Worm (Caenorhabditis elegans): ENCODE data around the gene F53F8.5.

The F53F8.5 gene

DNA sequence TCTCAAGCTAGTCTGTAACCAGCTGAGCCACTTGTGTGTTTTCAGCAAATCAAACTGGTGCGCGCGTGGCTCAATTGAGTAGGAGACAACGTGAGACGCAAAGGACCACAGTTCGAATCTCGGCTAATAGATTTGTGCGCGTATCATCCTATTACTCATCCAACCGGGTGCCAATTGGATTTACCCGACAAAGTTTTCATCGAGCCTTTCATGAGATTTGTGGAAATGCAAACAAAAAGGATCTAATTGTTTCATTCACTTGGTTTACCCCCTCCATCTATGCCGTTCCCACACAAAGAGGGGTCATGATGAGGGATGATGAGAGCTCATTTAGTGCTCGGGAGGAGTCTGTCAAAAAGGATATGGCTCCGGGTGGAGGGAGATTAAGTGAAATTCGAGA lies 48.7 kb downstream of the F53F8.5 start:
- TF ChIP-seq tbx-11 (GFP tag; IDR thresholded peaks at IDR 0.05) = no peak
- no peak for TF ChIP-seq aly-1 (tag; optimal IDR thresholded peaks at IDR 0.05)
- no peak for TF ChIP-seq hmg-4 (GFP tag; optimal IDR thresholded peaks at IDR 0.05)
- no peak for TF ChIP-seq pes-1 (GFP tag; IDR thresholded peaks at IDR 0.05)
- TF ChIP-seq tbx-37 (GFP tag; conservative IDR thresholded peaks at IDR 0.05) = no peak
- no peak for TF ChIP-seq hnd-1 (tag; optimal IDR thresholded peaks at IDR 0.05)
- TF ChIP-seq tra-4 (tag; optimal IDR thresholded peaks at IDR 0.05) = no peak
- TF ChIP-seq B0310.2 (tag; optimal IDR thresholded peaks at IDR 0.05) = no peak
- TF ChIP-seq sea-1 (GFP tag; conservative IDR thresholded peaks at IDR 0.05) = no peak
- no peak for TF ChIP-seq flt-1 (GFP tag; IDR thresholded peaks at IDR 0.05)
- TF ChIP-seq F13C5.2 (tag; optimal IDR thresholded peaks at IDR 0.05) = no peak
- TF ChIP-seq scrt-1 (GFP tag; IDR thresholded peaks at IDR 0.05) = no peak
- no peak for TF ChIP-seq ets-7 (tag; optimal IDR thresholded peaks at IDR 0.05)
- no peak for TF ChIP-seq ceh-36 (tag; optimal IDR thresholded peaks at IDR 0.05)
- no peak for TF ChIP-seq ama-1 (optimal IDR thresholded peaks at IDR 0.05)
- TF ChIP-seq hmbx-1 (tag; optimal IDR thresholded peaks at IDR 0.05) = no peak
- TF ChIP-seq ceh-13 (GFP tag; optimal IDR thresholded peaks at IDR 0.05) = no peak

DNA sequence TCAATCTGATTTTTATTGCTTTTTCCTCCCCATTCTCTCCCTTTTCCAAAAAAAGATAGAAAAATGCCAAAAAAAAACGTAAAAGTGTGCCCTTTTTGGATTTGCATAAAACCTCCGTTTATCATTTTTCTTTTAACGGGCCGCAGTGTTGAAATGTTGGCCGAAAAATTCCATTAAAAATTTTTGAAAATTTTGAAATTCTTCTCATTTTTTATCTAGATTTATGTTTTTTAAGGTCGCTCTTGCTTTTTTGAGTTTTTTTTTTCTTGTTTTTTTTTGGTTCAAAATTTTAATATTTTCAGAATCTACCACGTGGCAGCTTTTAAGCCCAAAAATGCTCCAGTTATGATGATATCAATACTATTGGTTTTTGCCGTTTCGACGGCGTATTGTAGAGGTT lies 49.5 kb downstream of the F53F8.5 start, which contains the start of gene mnr-1:
TSS of gene mnr-1 (plus strand) at position 301 of the 400 bp plus-strand sequence.
- TF ChIP-seq B0310.2 (tag; optimal IDR thresholded peaks at IDR 0.05) = no peak
- TF ChIP-seq ceh-36 (tag; optimal IDR thresholded peaks at IDR 0.05) = no peak
- no peak for TF ChIP-seq ceh-13 (GFP tag; optimal IDR thresholded peaks at IDR 0.05)
- TF ChIP-seq hmbx-1 (tag; optimal IDR thresholded peaks at IDR 0.05) = no peak
- TF ChIP-seq hmg-4 (GFP tag; optimal IDR thresholded peaks at IDR 0.05) = no peak
- no peak for TF ChIP-seq sea-1 (GFP tag; conservative IDR thresholded peaks at IDR 0.05)
- no peak for TF ChIP-seq F13C5.2 (tag; optimal IDR thresholded peaks at IDR 0.05)
- TF ChIP-seq tbx-11 (GFP tag; IDR thresholded peaks at IDR 0.05) = no peak
- TF ChIP-seq flt-1 (GFP tag; IDR thresholded peaks at IDR 0.05) = no peak
- no peak for TF ChIP-seq tra-4 (tag; optimal IDR thresholded peaks at IDR 0.05)
- no peak for TF ChIP-seq hnd-1 (tag; optimal IDR thresholded peaks at IDR 0.05)
- no peak for TF ChIP-seq ets-7 (tag; optimal IDR thresholded peaks at IDR 0.05)
- no peak for TF ChIP-seq pes-1 (GFP tag; IDR thresholded peaks at IDR 0.05)
- no peak for TF ChIP-seq scrt-1 (GFP tag; IDR thresholded peaks at IDR 0.05)
- no peak for TF ChIP-seq ama-1 (optimal IDR thresholded peaks at IDR 0.05)
- TF ChIP-seq aly-1 (tag; optimal IDR thresholded peaks at IDR 0.05) = no peak
- TF ChIP-seq tbx-37 (GFP tag; conservative IDR thresholded peaks at IDR 0.05) = no peak

DNA sequence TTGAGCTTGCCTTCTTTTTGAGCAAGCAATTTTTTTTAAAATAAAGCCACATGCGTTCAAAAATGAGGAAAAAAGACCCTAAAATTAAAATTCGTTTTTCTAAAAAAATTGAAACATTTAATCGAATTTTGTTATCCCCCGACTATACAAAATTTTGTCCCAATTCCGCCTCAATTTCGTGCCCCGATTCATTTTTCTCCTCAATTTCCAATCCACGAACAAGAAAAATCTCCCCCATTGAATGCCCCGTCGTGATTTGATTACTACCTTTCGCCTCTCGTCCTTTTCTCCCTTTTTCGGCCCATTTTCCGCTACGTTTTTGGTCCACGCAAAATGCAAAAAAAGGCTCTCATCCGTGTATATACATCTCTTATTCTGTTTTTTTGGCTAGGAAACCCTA lies 51.9 kb downstream of the F53F8.5 start:
- TF ChIP-seq pes-1 (GFP tag; IDR thresholded peaks at IDR 0.05) = no peak
- no peak for TF ChIP-seq tra-4 (tag; optimal IDR thresholded peaks at IDR 0.05)
- TF ChIP-seq tbx-37 (GFP tag; conservative IDR thresholded peaks at IDR 0.05) = no peak
- no peak for TF ChIP-seq sea-1 (GFP tag; conservative IDR thresholded peaks at IDR 0.05)
- TF ChIP-seq B0310.2 (tag; optimal IDR thresholded peaks at IDR 0.05) = no peak
- TF ChIP-seq scrt-1 (GFP tag; IDR thresholded peaks at IDR 0.05) = no peak
- no peak for TF ChIP-seq aly-1 (tag; optimal IDR thresholded peaks at IDR 0.05)
- no peak for TF ChIP-seq hmg-4 (GFP tag; optimal IDR thresholded peaks at IDR 0.05)
- TF ChIP-seq flt-1 (GFP tag; IDR thresholded peaks at IDR 0.05) = no peak
- no peak for TF ChIP-seq ceh-36 (tag; optimal IDR thresholded peaks at IDR 0.05)
- TF ChIP-seq hnd-1 (tag; optimal IDR thresholded peaks at IDR 0.05) = no peak
- TF ChIP-seq ceh-13 (GFP tag; optimal IDR thresholded peaks at IDR 0.05) = no peak
- TF ChIP-seq ama-1 (optimal IDR thresholded peaks at IDR 0.05) = no peak
- TF ChIP-seq ets-7 (tag; optimal IDR thresholded peaks at IDR 0.05) = no peak
- no peak for TF ChIP-seq F13C5.2 (tag; optimal IDR thresholded peaks at IDR 0.05)
- TF ChIP-seq hmbx-1 (tag; optimal IDR thresholded peaks at IDR 0.05) = no peak
- no peak for TF ChIP-seq tbx-11 (GFP tag; IDR thresholded peaks at IDR 0.05)
